Worm (Caenorhabditis elegans) whole organism, midembryonic: ENCODE results near the gene tbx-11.

Source experiments
- T22C8.4 ChIP-seq: fragments of 200-800 bp; sonication (Bioruptor generic); IDR thresholded peaks from 2 replicates; pipeline ENCODE4 v1.3.6; 2022; ENCODE audit warnings: missing genetic modification characterization, missing compliant biosample characterization
- cog-1 ChIP-seq: sonication (generic microtip); optimal IDR thresholded peaks from 2 replicates; lab custom pipeline; 2016; ENCODE audit warnings: missing genetic modification characterization, missing compliant biosample characterization
- flt-1 ChIP-seq: fragments of 200-800 bp; sonication (Bioruptor generic); IDR thresholded peaks from 2 replicates; pipeline ENCODE4 v1.3.6; 2022; ENCODE audit warnings: missing genetic modification characterization, missing compliant biosample characterization
- klf-2 ChIP-seq: fragments of 200-800 bp; sonication (Bioruptor generic); conservative IDR thresholded peaks from 2 replicates; pipeline ENCODE4 v1.3.6; 2022; ENCODE audit warnings: missing genetic modification reagents, missing genetic modification characterization, missing compliant biosample characterization
- med-1 ChIP-seq: sonication (generic microtip); optimal IDR thresholded peaks from 2 replicates; lab custom pipeline; 2017; ENCODE audit warnings: missing genetic modification characterization, mild to moderate bottlenecking, missing compliant biosample characterization, antibody characterized with exemption, missing genetic modification reagents; ENCODE audit not compliant: insufficient read depth
- ref-1 ChIP-seq: fragments of 200-800 bp; sonication (Bioruptor generic); conservative IDR thresholded peaks from 2 replicates; pipeline ENCODE4 v1.3.6; 2022; ENCODE audit warnings: missing genetic modification reagents, missing genetic modification characterization, missing compliant biosample characterization
- tab-1 ChIP-seq: fragments of 200-800 bp; sonication (Bioruptor generic); IDR thresholded peaks from 2 replicates; pipeline ENCODE4 v1.3.6; 2022; ENCODE audit warnings: missing genetic modification characterization, missing compliant biosample characterization
- ztf-23 ChIP-seq: fragments of 200-800 bp; sonication (Bioruptor generic); IDR thresholded peaks from 2 replicates; pipeline ENCODE4 v1.3.6; 2022; ENCODE audit warnings: missing genetic modification reagents, missing genetic modification characterization, missing compliant biosample characterization
- ztf-29 ChIP-seq: fragments of 200-800 bp; sonication (Bioruptor generic); IDR thresholded peaks from 2 replicates; pipeline ENCODE4 v1.3.6; 2022; ENCODE audit warnings: missing genetic modification reagents, missing genetic modification characterization, missing compliant biosample characterization

ce11 chrIII:6046881-6047280 is at the start of gene tbx-11:
- TF ChIP-seq ztf-23 (no peak), med-1 (GFP tag; lab: Kevin White, UChicago) (no peak), flt-1 (GFP tag; lab: Robert Waterston, UW) (no peak), cog-1 (tag; lab: Kevin White, UChicago) (no peak), ref-1 (GFP tag; lab: Robert Waterston, UW) (no peak), ztf-29 (GFP tag; lab: Robert Waterston, UW) (no peak), klf-2 (GFP tag; lab: Robert Waterston, UW) (no peak), T22C8.4 (GFP tag; lab: Robert Waterston, UW) (no peak), tab-1 (GFP tag; lab: Robert Waterston, UW) (no peak)
